Worm (Caenorhabditis elegans): Measurements from ENCODE around the gene T23B7.2.

ce11 chrII:4854761-4855160 is 12.7 kb upstream of the T23B7.2 start:
- TF ChIP-seq drap-1 (GFP tag; optimal IDR thresholded peaks at IDR 0.05) (no peak), mab-5 (tag; optimal IDR thresholded peaks at IDR 0.05) (no peak), bed-3 (GFP tag; optimal IDR thresholded peaks at IDR 0.05) (no peak), nhr-12 (tag; optimal IDR thresholded peaks at IDR 0.05) (no peak), nhr-76 (tag; optimal IDR thresholded peaks at IDR 0.05) (no peak)

Measured in whole organism, mixed stage, embryonic.